Worm (Caenorhabditis elegans): ENCODE data around the gene oac-8.

The oac-8 gene

DNA sequence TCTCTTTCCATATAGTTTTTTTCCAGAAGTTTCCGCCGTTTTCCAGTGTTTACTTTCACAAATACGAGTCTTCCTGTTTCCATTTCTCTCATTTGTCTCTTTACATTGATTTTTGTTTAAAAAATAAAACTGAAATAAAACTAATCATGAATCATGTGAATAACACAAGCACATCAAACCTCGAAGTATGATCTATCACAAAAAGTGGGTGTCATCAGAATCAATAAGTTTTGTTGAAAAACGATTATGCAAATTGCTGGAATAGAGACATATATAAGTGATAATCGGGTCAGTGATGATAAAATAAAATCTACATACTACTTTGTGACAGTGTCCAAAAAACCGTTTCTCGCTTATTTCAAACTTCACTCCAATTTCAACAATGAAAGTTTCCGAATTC, 36.5 kb downstream of the oac-8 start, which contains the start of gene R09H10.7:
R09H10.7 (plus strand) TSS at position 301 of the 400 bp plus-strand sequence.
- no peak for TF ChIP-seq efl-3 (GFP tag; optimal IDR thresholded peaks at IDR 0.05)
- TF ChIP-seq nhr-76 (tag; optimal IDR thresholded peaks at IDR 0.05), result no peak
- no peak for TF ChIP-seq fkh-10 (GFP tag; optimal IDR thresholded peaks at IDR 0.05)
- no peak for TF ChIP-seq ces-1 (GFP tag; optimal IDR thresholded peaks at IDR 0.05)
- no peak for TF ChIP-seq nhr-90 (tag; optimal IDR thresholded peaks at IDR 0.05; ENCODE audit: poor library complexity)
- TF ChIP-seq ztf-4 (tag; optimal IDR thresholded peaks at IDR 0.05), result no peak
- no peak for TF ChIP-seq unc-62 (GFP tag; optimal IDR thresholded peaks at IDR 0.05)
- TF ChIP-seq unc-130 (tag; optimal IDR thresholded peaks at IDR 0.05), result no peak
- TF ChIP-seq nhr-28 (tag; optimal IDR thresholded peaks at IDR 0.05), result no peak
- no peak for TF ChIP-seq aha-1 (tag; optimal IDR thresholded peaks at IDR 0.05)

DNA sequence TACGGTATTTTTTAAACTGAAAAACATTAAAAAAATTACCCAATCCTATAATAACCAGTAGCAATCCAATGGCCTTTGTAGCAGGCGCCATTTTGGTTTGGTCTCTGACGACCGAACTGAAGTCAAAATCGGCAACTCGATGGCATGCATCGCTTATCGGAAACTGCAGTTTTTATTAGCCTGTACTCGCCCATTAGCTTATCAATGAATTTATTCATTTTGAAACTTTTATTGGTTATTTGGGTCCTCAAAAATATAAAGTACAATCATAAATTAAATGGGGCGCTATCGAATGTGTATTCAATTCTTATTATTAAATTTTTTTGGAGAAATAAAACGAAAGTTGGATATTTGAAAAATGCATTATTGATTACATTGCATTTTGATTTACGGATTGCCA, 44.4 kb downstream of the oac-8 start, which contains the start of gene R09H10.5:
R09H10.5 (minus strand) TSS at position 106 of the 400 bp plus-strand sequence.
- no peak for TF ChIP-seq zag-1 (tag; optimal IDR thresholded peaks at IDR 0.05)
- no peak for TF ChIP-seq hpl-2 (GFP tag; optimal IDR thresholded peaks at IDR 0.05)
- no peak for TF ChIP-seq unc-30 (tag; optimal IDR thresholded peaks at IDR 0.05)
- TF ChIP-seq dsc-1 (tag; optimal IDR thresholded peaks at IDR 0.05), result no peak
- TF ChIP-seq elt-2 (tag; optimal IDR thresholded peaks at IDR 0.05), result peak; percentile 60
- peak; percentile 58 for TF ChIP-seq tlp-1 (tag; optimal IDR thresholded peaks at IDR 0.05)

DNA sequence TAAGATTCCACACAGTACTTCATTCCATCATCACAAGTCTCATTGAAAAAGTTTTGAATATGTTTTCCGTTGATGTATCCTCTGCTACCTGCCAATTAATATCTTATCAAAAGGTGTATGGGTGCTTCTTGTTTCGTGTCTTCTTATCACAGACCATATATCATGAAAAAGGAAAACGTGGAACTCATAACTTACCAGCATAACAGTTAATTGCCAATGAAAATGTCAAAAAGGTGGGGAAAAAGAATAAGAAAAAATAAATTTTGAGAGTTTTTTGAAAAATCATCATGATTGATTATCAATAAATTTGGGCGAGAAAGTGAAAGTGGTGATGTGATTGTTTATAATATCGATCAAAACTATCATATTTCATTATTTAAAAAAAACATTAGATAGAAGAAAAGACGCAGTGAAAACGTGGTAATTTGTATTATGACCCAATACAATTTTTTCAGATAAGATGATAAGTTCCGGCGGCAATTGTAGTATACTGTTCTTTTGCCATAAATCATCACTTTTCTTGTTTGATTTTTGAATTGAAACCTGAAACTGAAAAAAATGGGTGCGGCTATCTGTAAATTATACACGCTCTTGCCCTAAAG, 46.7 kb downstream of the oac-8 start, which contains the start of gene F56C4.4:
F56C4.4 (minus strand) TSS at position 315 of the 602 bp plus-strand sequence.
- TF ChIP-seq ceh-82 (tag; optimal IDR thresholded peaks at IDR 0.05), result no peak
- no peak for TF ChIP-seq lin-15B (tag; optimal IDR thresholded peaks at IDR 0.05)
- peak; percentile 2 for TF ChIP-seq lin-14 (GFP tag; optimal IDR thresholded peaks at IDR 0.05)
- no peak for TF ChIP-seq vab-15 (tag; optimal IDR thresholded peaks at IDR 0.05)
- TF ChIP-seq pag-3 (tag; optimal IDR thresholded peaks at IDR 0.05; ENCODE audit: borderline replicate concordance, insufficient read depth), result no peak
- TF ChIP-seq rnt-1 (tag; optimal IDR thresholded peaks at IDR 0.05), result no peak
- peak; percentile 31 for TF ChIP-seq blmp-1 (tag; optimal IDR thresholded peaks at IDR 0.05)
- no peak for TF ChIP-seq egl-27 (tag; optimal IDR thresholded peaks at IDR 0.05)
- TF ChIP-seq lsy-2 (tag; optimal IDR thresholded peaks at IDR 0.05), result no peak
- no peak for TF ChIP-seq ceh-63 (GFP tag; optimal IDR thresholded peaks at IDR 0.05)
- TF ChIP-seq elt-2 (tag; optimal IDR thresholded peaks at IDR 0.05), result peak; percentile 63
- no peak for TF ChIP-seq xbp-1 (tag; optimal IDR thresholded peaks at IDR 0.05)
- TF ChIP-seq skn-1 (tag; optimal IDR thresholded peaks at IDR 0.05), result no peak
- no peak for TF ChIP-seq ztf-11 (tag; optimal IDR thresholded peaks at IDR 0.05)
- no peak for TF ChIP-seq sox-4 (tag; optimal IDR thresholded peaks at IDR 0.05)
- TF ChIP-seq nhr-28 (tag; optimal IDR thresholded peaks at IDR 0.05), result no peak

DNA sequence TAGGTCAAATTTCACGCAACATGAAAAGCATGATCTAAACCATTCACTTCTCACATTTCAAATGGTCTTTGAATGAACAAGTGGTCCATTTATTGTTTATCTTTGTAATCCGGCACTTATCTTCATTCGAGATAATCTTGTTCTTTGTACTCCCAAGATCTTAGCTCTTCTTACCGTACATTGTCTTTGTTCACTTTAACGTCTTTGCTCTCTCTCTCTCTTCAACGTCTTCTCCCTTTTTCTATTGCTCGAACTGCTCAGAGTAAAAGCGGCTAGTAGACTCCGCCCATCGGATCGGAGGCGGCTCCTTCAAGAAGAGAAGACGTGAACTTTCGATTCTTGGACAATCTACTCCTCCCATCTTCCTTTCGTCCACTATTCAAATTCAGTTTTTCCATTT, 52.3 kb downstream of the oac-8 start, which contains the start of gene F56C4.1:
F56C4.1 (plus strand) TSS at position 301 of the 400 bp plus-strand sequence.
- TF ChIP-seq ama-1 (optimal IDR thresholded peaks at IDR 0.05) (no peak), sptf-1 (tag; optimal IDR thresholded peaks at IDR 0.05) (no peak), fkh-4 (tag; optimal IDR thresholded peaks at IDR 0.05; ENCODE audit: borderline replicate concordance) (no peak), ces-1 (GFP tag; optimal IDR thresholded peaks at IDR 0.05) (no peak), blmp-1 (tag; optimal IDR thresholded peaks at IDR 0.05) (no peak), dpl-1 (GFP tag; optimal IDR thresholded peaks at IDR 0.05) (no peak), pag-3 (tag; optimal IDR thresholded peaks at IDR 0.05; ENCODE audit: borderline replicate concordance, insufficient read depth) (no peak), egl-13 (tag; optimal IDR thresholded peaks at IDR 0.05) (no peak), ztf-4 (tag; optimal IDR thresholded peaks at IDR 0.05) (no peak), ceh-90 (tag; optimal IDR thresholded peaks at IDR 0.05) (no peak), nhr-90 (tag; optimal IDR thresholded peaks at IDR 0.05; ENCODE audit: poor library complexity) (no peak), ceh-82 (tag; optimal IDR thresholded peaks at IDR 0.05) (no peak), lin-35 (GFP tag; optimal IDR thresholded peaks at IDR 0.05) (no peak), mep-1 (tag; optimal IDR thresholded peaks at IDR 0.05) (no peak), unc-98 (GFP tag; IDR thresholded peaks at IDR 0.05) (no peak), irx-1 (tag; optimal IDR thresholded peaks at IDR 0.05) (no peak), elt-3 (tag; optimal IDR thresholded peaks at IDR 0.05) (no peak), fkh-10 (GFP tag; optimal IDR thresholded peaks at IDR 0.05) (no peak), ets-5 (GFP tag; IDR thresholded peaks at IDR 0.05) (no peak), unc-86 (tag; optimal IDR thresholded peaks at IDR 0.05) (no peak)
